Worm (Caenorhabditis elegans) whole organism, L4 larva: ENCODE measurements around the gene C38H2.3.

Source experiments
- F37D6.2 ChIP-seq: sonication (generic microtip); optimal IDR thresholded peaks from 2 replicates; lab custom pipeline; 2016; ENCODE audit warnings: mild to moderate bottlenecking, missing genetic modification characterization, missing compliant biosample characterization
- R02D3.7 ChIP-seq: fragments of 150-350 bp; sonication (generic microtip); optimal IDR thresholded peaks from 3 replicates; lab custom pipeline; 2014; ENCODE audit warnings: missing biosample characterization, missing genetic modification characterization
- Y105C5A.15 ChIP-seq: fragments of 200-800 bp; sonication (Bioruptor generic); IDR thresholded peaks from 2 replicates; pipeline ENCODE4 v1.3.6; 2022; ENCODE audit warnings: missing genetic modification characterization, missing compliant biosample characterization
- Y48G9A.11 ChIP-seq: fragments of 200-800 bp; sonication (Bioruptor generic); IDR thresholded peaks from 2 replicates; pipeline ENCODE4 v1.3.6; 2022; ENCODE audit warnings: missing genetic modification reagents, missing genetic modification characterization, missing compliant biosample characterization
- Y5F2A.4 ChIP-seq: fragments of 200-800 bp; sonication (Bioruptor generic); optimal IDR thresholded peaks from 2 replicates; lab custom pipeline; 2018; ENCODE audit warnings: mild to moderate bottlenecking, missing genetic modification characterization, missing compliant biosample characterization
- ZK337.2 ChIP-seq: fragments of 200-800 bp; sonication (Bioruptor generic); IDR thresholded peaks from 2 replicates; pipeline ENCODE4 v1.3.6; 2022; ENCODE audit warnings: missing genetic modification reagents, missing genetic modification characterization, missing compliant biosample characterization
- ZK546.5 ChIP-seq, 2 experiments: sonication (generic microtip); optimal IDR thresholded peaks; 2 replicates each; lab custom pipeline; 2017; ENCODE audit warnings: missing biosample characterization in 2 of 2, missing genetic modification characterization in 2 of 2
- aha-1 ChIP-seq: fragments of 150-350 bp; peaks from one replicate; lab custom pipeline; 2014; ENCODE audit warnings: missing biosample characterization, missing genetic modification characterization
- arid-1 ChIP-seq: fragments of 200-800 bp; sonication (Bioruptor generic); conservative IDR thresholded peaks from 2 replicates; pipeline ENCODE4 v1.3.6; 2022; ENCODE audit warnings: missing genetic modification reagents, missing genetic modification characterization, missing compliant biosample characterization
- ceh-44 ChIP-seq: fragments of 200-800 bp; sonication (Bioruptor generic); IDR thresholded peaks from 2 replicates; pipeline ENCODE4 v1.3.6; 2022; ENCODE audit warnings: missing genetic modification reagents, missing genetic modification characterization, missing compliant biosample characterization
- ceh-82 ChIP-seq: sonication (generic microtip); optimal IDR thresholded peaks from 2 replicates; lab custom pipeline; 2017; ENCODE audit warnings: missing biosample characterization, missing genetic modification characterization
- cey-2 ChIP-seq: sonication (generic microtip); optimal IDR thresholded peaks from 3 replicates; lab custom pipeline; 2017; ENCODE audit warnings: missing genetic modification characterization, mild to moderate bottlenecking, missing compliant biosample characterization, antibody characterized with exemption, borderline replicate concordance; ENCODE audit not compliant: insufficient read depth
- ctbp-1 ChIP-seq: fragments of 200-800 bp; sonication (Bioruptor generic); IDR thresholded peaks from 2 replicates; pipeline ENCODE4 v1.3.6; 2022; ENCODE audit warnings: missing genetic modification reagents, missing genetic modification characterization, missing compliant biosample characterization
- daf-12 ChIP-seq: fragments of 150-350 bp; optimal IDR thresholded peaks from 2 replicates; lab custom pipeline; 2014; ENCODE audit warnings: missing biosample characterization, missing genetic modification reagents, missing genetic modification characterization
- duxl-1 ChIP-seq: sonication (generic microtip); optimal IDR thresholded peaks from 2 replicates; lab custom pipeline; 2016; ENCODE audit warnings: mild to moderate bottlenecking, missing genetic modification characterization, moderate library complexity, missing compliant biosample characterization; ENCODE audit not compliant: poor library complexity
- dve-1 ChIP-seq: sonication (generic microtip); optimal IDR thresholded peaks from 2 replicates; lab custom pipeline; 2017; ENCODE audit warnings: antibody characterized with exemption, mild to moderate bottlenecking, missing genetic modification characterization, missing compliant biosample characterization; ENCODE audit not compliant: insufficient read depth
- hlh-30 ChIP-seq: sonication (generic microtip); optimal IDR thresholded peaks from 2 replicates; lab custom pipeline; 2017; ENCODE audit warnings: antibody characterized with exemption, mild to moderate bottlenecking, missing genetic modification characterization, missing compliant biosample characterization; ENCODE audit not compliant: insufficient read depth
- hmg-1.1 ChIP-seq: fragments of 200-800 bp; sonication (Bioruptor generic); IDR thresholded peaks from 2 replicates; pipeline ENCODE4 v1.3.6; 2022; ENCODE audit warnings: missing genetic modification reagents, missing genetic modification characterization, missing compliant biosample characterization
- lim-7 ChIP-seq: fragments of 200-800 bp; sonication (Bioruptor generic); IDR thresholded peaks from 2 replicates; pipeline ENCODE4 v1.3.6; 2022; ENCODE audit warnings: missing genetic modification characterization, missing compliant biosample characterization
- lin-39 ChIP-seq: fragments of 150-350 bp; optimal IDR thresholded peaks from 2 replicates; lab custom pipeline; 2014; ENCODE audit warnings: missing biosample characterization, missing genetic modification reagents, missing genetic modification characterization
- nhr-25 ChIP-seq: sonication (generic microtip); optimal IDR thresholded peaks from 2 replicates; lab custom pipeline; 2017; ENCODE audit warnings: missing genetic modification characterization, mild to moderate bottlenecking, missing compliant biosample characterization, antibody characterized with exemption, moderate library complexity, borderline replicate concordance; ENCODE audit not compliant: insufficient read depth
- nhr-76 ChIP-seq: fragments of 150-350 bp; optimal IDR thresholded peaks from 2 replicates; lab custom pipeline; 2014; ENCODE audit warnings: missing biosample characterization, missing genetic modification characterization
- nhr-77 ChIP-seq: fragments of 150-350 bp; optimal IDR thresholded peaks from 2 replicates; lab custom pipeline; 2014; ENCODE audit warnings: missing biosample characterization, missing genetic modification characterization
- pqm-1 ChIP-seq: sonication (generic microtip); optimal IDR thresholded peaks from 2 replicates; lab custom pipeline; 2017; ENCODE audit warnings: missing biosample characterization, missing genetic modification characterization
- rbr-2 ChIP-seq: sonication (generic microtip); optimal IDR thresholded peaks from 2 replicates; lab custom pipeline; 2016; ENCODE audit warnings: missing genotype, missing genetic modification characterization, missing compliant biosample characterization
- snpc-4 ChIP-seq: fragments of 150-350 bp; optimal IDR thresholded peaks from 2 replicates; lab custom pipeline; 2014; ENCODE audit warnings: missing biosample characterization, missing genetic modification characterization
- unc-130 ChIP-seq: sonication (generic microtip); optimal IDR thresholded peaks from 2 replicates; lab custom pipeline; 2016; ENCODE audit warnings: missing genetic modification reagents, missing genetic modification characterization, missing compliant biosample characterization
- unc-62 ChIP-seq, 3 experiments: fragments of 150-350 bp in 1 of 3; sonication (generic microtip); optimal IDR thresholded peaks in 2 of 3; peaks in 1 of 3; 1 replicate in 1 of 3; 2 replicates in 2 of 3; lab custom pipeline; 2014 to 2017; ENCODE audit warnings: missing biosample characterization in 3 of 3, missing genetic modification characterization in 3 of 3, missing genetic modification reagents in 3 of 3, missing genotype in 1 of 3
- zag-1 ChIP-seq: fragments of 150-350 bp; optimal IDR thresholded peaks from 2 replicates; lab custom pipeline; 2014; ENCODE audit warnings: missing biosample characterization, missing genetic modification characterization

C38H2.3 gene

DNA sequence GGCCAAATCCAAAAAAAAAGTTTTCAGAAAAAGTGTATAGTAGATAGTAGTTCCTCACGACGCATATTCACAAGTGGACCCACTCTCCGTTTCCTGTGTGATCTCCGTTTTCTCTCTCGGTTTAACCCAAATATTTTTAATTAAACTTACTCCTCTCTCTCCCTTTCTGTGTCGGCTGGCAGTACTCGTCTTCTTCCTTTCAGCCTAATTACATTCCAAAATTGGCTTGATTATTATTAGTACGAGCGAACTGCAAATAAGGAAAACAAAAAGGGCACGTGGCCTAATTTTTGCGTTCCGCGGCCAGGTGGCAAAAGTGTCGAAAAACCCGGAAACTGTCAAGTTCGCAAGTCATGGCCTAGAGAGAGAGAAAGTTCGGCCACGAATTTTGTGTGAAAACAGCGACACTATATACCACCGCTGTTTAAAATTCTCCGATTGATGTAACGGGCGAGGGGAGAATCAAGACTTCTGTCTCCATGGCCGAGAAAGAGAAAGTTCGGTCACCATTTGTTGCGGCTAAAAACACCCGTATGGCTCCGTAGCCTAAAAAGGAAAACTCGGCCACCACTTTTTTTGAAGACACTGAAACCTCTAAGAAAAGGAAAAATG, 10.6 kb upstream of the C38H2.3 start:
- TF ChIP-seq aha-1 (tag; lab: Kevin White, UChicago) (peak; percentile 75), ceh-44 (no peak), unc-130 (no peak), arid-1 (GFP tag; lab: Robert Waterston, UW) (no peak), ctbp-1 (0 out of 2 replicates have a peak, but pooled peaks have one; percentile 30), Y105C5A.15 (no peak), lin-39 (tag; lab: Kevin White, UChicago) (no peak), rbr-2 (no peak), dve-1 (tag; lab: Kevin White, UChicago) (no peak), cey-2 (tag; lab: Kevin White, UChicago) (no peak), R02D3.7 (tag; lab: Kevin White, UChicago) (no peak), ceh-82 (tag; lab: Kevin White, UChicago) (no peak), zag-1 (no peak), snpc-4 (tag; lab: Kevin White, UChicago) (no peak), nhr-77 (no peak), nhr-25 (tag; lab: Kevin White, UChicago) (no peak), pqm-1 (tag; lab: Kevin White, UChicago) (no peak), unc-62 (GFP tag; optimal IDR thresholded peaks at IDR 0.05 in 1 of 2; lab: Kevin White, UChicago) (peak in 1 of 2 experiments; percentile 91), unc-62 (tag; optimal IDR thresholded peaks at IDR 0.05; lab: Kevin White, UChicago) (no peak), ZK337.2 (GFP tag; lab: Robert Waterston, UW) (no peak)
- TF ChIP-seq, all 104 proteins: peak for 3

DNA sequence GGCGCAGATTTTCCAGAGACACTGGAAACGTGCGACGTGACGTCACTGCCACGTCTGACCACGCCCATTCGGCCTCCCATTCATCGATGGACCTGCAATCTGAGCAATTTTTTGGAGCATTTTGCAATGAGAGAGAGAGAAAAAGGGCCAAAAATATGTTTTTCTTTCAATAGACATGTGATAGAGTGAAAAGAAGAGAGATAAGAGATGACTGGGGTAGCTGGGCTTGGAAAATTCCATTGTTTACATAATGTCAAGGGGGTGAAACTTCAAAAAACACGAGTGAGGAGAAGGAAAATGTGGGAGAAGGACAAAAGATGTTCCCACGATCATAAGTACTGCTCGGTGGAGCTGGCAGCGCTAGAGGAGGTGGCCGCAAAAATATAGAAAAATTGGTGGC, 9.6 kb upstream of the C38H2.3 start, which contains the start of gene M03C11.1:
M03C11.1 (minus strand) TSS at position 101 of the 400 bp plus-strand sequence.
- no peak for TF ChIP-seq Y5F2A.4 (GFP tag; lab: Kevin White, UChicago)
- TF ChIP-seq duxl-1 (tag; lab: Kevin White, UChicago): no peak
- no peak for TF ChIP-seq Y105C5A.15
- TF ChIP-seq ZK546.5 (tag; optimal IDR thresholded peaks at IDR 0.05; lab: Kevin White, UChicago): no peak

DNA sequence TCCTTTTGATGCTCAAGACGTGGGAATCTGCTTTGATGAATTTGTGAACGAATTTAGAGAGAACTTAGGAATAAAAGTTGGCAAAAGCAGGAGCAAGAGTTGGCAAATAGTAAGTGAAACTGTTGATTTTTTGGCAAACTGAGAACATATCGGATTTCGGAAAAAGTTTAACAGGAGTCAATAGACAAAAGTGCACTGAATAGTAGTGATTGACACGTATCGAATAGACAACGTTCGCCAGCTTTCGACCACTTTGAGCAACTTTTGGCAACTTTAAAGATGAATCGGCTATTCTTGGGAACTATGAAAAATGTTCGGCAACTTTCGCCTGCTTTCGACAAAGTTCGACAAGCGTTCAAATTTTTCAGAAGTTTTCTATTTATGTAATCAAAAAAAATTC, 5.3 kb upstream of the C38H2.3 start, which contains the start of gene M03C11.9:
M03C11.9 (minus strand) TSS at position 101 of the 400 bp plus-strand sequence.
- TF ChIP-seq hmg-1.1 (GFP tag; lab: Robert Waterston, UW): no peak
- TF ChIP-seq unc-62 (GFP tag; optimal IDR thresholded peaks at IDR 0.05 in 1 of 2; lab: Kevin White, UChicago): peak in 1 of 2 experiments; percentile 52
- no peak for TF ChIP-seq unc-62 (tag; optimal IDR thresholded peaks at IDR 0.05; lab: Kevin White, UChicago)

DNA sequence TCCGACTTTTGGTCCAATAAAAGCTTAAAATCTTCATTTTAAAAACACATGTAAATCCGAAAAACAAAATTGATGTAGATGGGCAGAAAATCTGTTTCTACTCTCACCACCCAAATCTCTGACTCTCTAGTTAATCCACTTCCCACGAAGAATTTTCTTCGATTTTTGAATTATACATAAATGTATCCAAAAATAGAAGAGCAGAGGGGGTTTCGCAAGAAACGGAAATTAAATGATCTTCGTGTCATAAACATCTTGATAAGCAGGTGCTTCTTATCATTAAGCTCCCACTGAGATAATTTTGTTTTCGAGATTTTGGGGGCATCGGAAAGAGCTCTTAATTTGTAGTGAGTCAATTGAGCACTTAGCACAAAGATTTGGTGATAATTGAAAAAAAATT, 3.2 kb upstream of the C38H2.3 start:
- TF ChIP-seq Y48G9A.11: no peak
- TF ChIP-seq daf-12 (tag; lab: Kevin White, UChicago): no peak
- TF ChIP-seq nhr-76 (tag; lab: Kevin White, UChicago): no peak
- no peak for TF ChIP-seq hlh-30 (tag; lab: Kevin White, UChicago)
- no peak for TF ChIP-seq R02D3.7 (tag; lab: Kevin White, UChicago)

DNA sequence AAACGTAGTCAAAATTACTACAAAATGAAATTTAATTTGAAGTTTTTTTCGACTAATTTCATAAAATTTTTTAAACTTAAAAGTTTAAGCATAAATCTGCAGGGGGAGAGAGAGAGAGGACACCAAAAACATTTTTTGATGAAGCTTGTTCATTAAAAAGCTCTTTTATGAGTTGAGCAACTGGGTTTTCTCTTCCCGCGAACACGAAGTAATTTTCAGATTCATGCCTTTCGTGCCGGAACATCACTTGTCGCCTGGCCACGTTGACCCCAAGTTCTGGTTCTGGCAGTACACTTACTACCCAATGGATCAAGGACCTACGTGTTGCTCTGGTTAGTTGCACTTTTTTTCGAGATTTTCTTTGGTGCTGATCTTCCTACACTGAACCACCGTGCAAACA, 2.6 kb downstream of the C38H2.3 start:
- TF ChIP-seq F37D6.2 (tag; lab: Kevin White, UChicago) (no peak), aha-1 (tag; lab: Kevin White, UChicago) (peak; percentile 91), lim-7 (no peak)

DNA sequence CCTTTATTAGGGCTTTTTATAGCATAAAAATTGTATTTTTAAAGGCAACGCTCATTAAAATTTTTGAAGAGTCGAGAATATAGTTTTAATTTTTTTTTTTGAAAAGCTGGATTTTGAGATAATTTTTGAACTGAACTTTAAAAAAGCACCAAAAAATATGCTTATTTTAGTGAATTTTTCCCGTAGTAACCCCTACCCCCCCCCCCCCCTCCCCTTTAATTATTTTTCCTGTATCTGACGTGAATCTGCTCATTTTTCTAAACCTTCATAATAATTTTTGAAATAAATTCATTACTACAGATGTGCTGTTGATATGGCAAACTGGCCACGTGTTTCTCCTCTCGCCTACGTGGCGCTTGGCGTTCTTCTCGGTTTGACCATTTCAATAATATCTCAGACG, 4.9 kb downstream of the C38H2.3 start, which contains the start of gene C38H2.2:
C38H2.2 (plus strand) TSS at position 301 of the 400 bp plus-strand sequence.
- TF ChIP-seq aha-1 (tag; lab: Kevin White, UChicago) (peak; percentile 38), ceh-44 (no peak)
